Fruit fly (Drosophila melanogaster): ENCODE results near the gene CG32022.

CG32022 gene

DNA sequence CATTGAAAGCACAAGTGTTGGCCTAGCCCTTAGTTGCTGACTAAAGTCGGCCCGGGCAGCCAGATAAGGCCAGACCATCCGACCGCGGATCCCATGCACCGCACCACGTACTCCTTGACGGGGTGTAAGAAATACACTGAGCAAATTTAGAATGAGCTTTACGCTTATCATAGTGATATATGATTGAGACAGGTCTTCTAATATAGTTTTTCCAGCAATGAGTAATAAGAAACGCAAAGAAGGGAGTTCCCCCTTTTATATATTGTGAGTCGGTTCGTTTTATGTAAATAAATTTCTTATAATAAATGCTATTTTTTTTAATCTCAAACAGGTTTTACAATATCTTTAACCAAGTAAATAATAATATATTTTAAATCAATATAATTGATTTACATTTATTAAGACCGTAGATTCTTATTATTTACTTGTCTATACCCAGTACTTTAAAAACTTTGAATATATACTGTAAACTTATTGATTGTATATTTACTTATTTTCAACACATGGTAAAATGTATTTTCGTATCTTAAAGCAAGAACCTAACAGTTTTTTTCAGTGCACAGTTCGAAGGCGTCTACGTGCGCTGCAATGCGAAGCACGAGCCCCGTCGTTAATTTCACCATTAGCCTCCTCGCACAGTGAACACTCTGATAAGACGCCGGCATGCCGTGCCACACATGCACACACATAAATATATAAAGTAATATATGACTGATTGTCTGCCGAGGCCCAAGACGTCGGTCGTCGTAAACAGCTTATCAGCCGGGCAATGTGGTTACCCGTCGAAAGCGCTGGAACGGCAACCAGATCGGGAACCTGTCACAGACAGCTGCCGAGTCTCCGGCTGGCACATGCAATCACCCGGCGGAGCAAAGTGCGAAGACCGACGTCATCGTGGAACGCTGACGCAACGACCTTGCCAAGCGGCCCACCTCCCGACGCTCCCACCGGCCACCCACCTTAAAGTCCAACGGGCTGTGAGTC lies 28.9 kb downstream of the CG32022 start (continued):
- peak; percentile 82 for TF ChIP-seq CG2678 (tag; optimal IDR thresholded peaks at IDR 0.05)
- peak; percentile 42 for TF ChIP-seq Xbp1 (GFP tag; optimal IDR thresholded peaks at IDR 0.05)
- TF ChIP-seq NfI (GFP tag; optimal IDR thresholded peaks at IDR 0.05): no peak
- TF ChIP-seq chm (GFP tag; IDR thresholded peaks at IDR 0.05): 0 out of 2 replicates have a peak, but pooled peaks have one; percentile 24
- TF ChIP-seq Hmr (GFP tag; optimal IDR thresholded peaks at IDR 0.05): peak; percentile 40
- peak; percentile 6 for TF ChIP-seq CG6683 (GFP tag; optimal IDR thresholded peaks at IDR 0.05)
- TF ChIP-seq CG13296 (GFP tag; optimal IDR thresholded peaks at IDR 0.05): no peak
- no peak for TF ChIP-seq CG31365 (tag; optimal IDR thresholded peaks at IDR 0.05)
- TF ChIP-seq Ssrp (tag; optimal IDR thresholded peaks at IDR 0.05): peak; percentile 62
- TF ChIP-seq sna (GFP tag; IDR thresholded peaks at IDR 0.05; ENCODE audit: partially characterized antibody): no peak
- TF ChIP-seq CG9215 (GFP tag; IDR thresholded peaks at IDR 0.05): 0 out of 2 replicates have a peak, but pooled peaks have one; percentile 37
- peak; percentile 77 for TF ChIP-seq grau (tag; optimal IDR thresholded peaks at IDR 0.05)
- no peak for TF ChIP-seq pb (GFP tag; optimal IDR thresholded peaks at IDR 0.05)
- no peak for TF ChIP-seq eve (GFP tag; optimal IDR thresholded peaks at IDR 0.05)
- TF ChIP-seq zen (tag; optimal IDR thresholded peaks at IDR 0.05): no peak
- TF ChIP-seq Chrac-16 (GFP tag; optimal IDR thresholded peaks at IDR 0.05): peak; percentile 29
- no peak for TF ChIP-seq fd3F (GFP tag; optimal IDR thresholded peaks at IDR 0.05)
- TF ChIP-seq CG11085 (GFP tag; IDR thresholded peaks at IDR 0.05): no peak
- TF ChIP-seq Six4 (GFP tag; optimal IDR thresholded peaks at IDR 0.05): peak; percentile 55
- TF ChIP-seq scrt (GFP tag; optimal IDR thresholded peaks at IDR 0.05): no peak
- TF ChIP-seq otp (GFP tag; IDR thresholded peaks at IDR 0.05): 0 out of 3 replicates have a peak, but pooled peaks have one; percentile 31
- TF ChIP-seq Trl (optimal IDR thresholded peaks at IDR 0.05): no peak
- no peak for TF ChIP-seq Trl (GFP tag; optimal IDR thresholded peaks at IDR 0.05)
- TF ChIP-seq gcm2 (GFP tag; optimal IDR thresholded peaks at IDR 0.05): no peak
- TF ChIP-seq CG13894 (tag; optimal IDR thresholded peaks at IDR 0.05): peak; percentile 22
- TF ChIP-seq emc (GFP tag; optimal IDR thresholded peaks at IDR 0.05): no peak
- peak; percentile 43 for TF ChIP-seq CG12104 (GFP tag; optimal IDR thresholded peaks at IDR 0.05)
- TF ChIP-seq CG32532 (GFP tag; IDR thresholded peaks at IDR 0.05): peak; percentile 47; the same call in 1 of the 2 replicates
- no peak for TF ChIP-seq Bteb2 (GFP tag; optimal IDR thresholded peaks at IDR 0.05)
- no peak for TF ChIP-seq gro (GFP tag; optimal IDR thresholded peaks at IDR 0.05)
- 0 out of 3 replicates have a peak, but pooled peaks have one; percentile 39 for TF ChIP-seq so (GFP tag; IDR thresholded peaks at IDR 0.05)
- TF ChIP-seq CG4707 (GFP tag; optimal IDR thresholded peaks at IDR 0.05): no peak
- TF ChIP-seq ssp (GFP tag; IDR thresholded peaks at IDR 0.05): no peak
- no peak for TF ChIP-seq CG4282 (GFP tag; optimal IDR thresholded peaks at IDR 0.05)
- peak; percentile 18 for TF ChIP-seq nerfin-1 (tag; optimal IDR thresholded peaks at IDR 0.05)
- TF ChIP-seq lbe (GFP tag; optimal IDR thresholded peaks at IDR 0.05): no peak
- TF ChIP-seq usp (GFP tag; optimal IDR thresholded peaks at IDR 0.05): no peak
- TF ChIP-seq exex (tag; optimal IDR thresholded peaks at IDR 0.05): peak; percentile 61
- TF ChIP-seq klu (GFP tag; IDR thresholded peaks at IDR 0.05): peak; percentile 11; the same call in 1 of the 2 replicates
- TF ChIP-seq CG11723 (GFP tag; optimal IDR thresholded peaks at IDR 0.05): peak; percentile 26
- TF ChIP-seq CG15696 (tag; optimal IDR thresholded peaks at IDR 0.05): peak; percentile 25
- TF ChIP-seq ind (GFP tag; optimal IDR thresholded peaks at IDR 0.05): peak; percentile 41
- TF ChIP-seq Rfx (GFP tag; IDR thresholded peaks at IDR 0.05): peak; percentile 11; the same call in 1 of the 2 replicates
- TF ChIP-seq CrebB (tag; optimal IDR thresholded peaks at IDR 0.05): peak; percentile 10
- TF ChIP-seq CG9932 (GFP tag; IDR thresholded peaks at IDR 0.05): 0 out of 2 replicates have a peak, but pooled peaks have one; percentile 25
- TF ChIP-seq zen2 (GFP tag; IDR thresholded peaks at IDR 0.05; ENCODE audit: partially characterized antibody): 0 out of 3 replicates have a peak, but pooled peaks have one; percentile 27
- TF ChIP-seq dan (GFP tag; IDR thresholded peaks at IDR 0.05): no peak
- 0 out of 3 replicates have a peak, but pooled peaks have one; percentile 5 for TF ChIP-seq gce (GFP tag; IDR thresholded peaks at IDR 0.05)
